Worm (Caenorhabditis elegans): ENCODE results near the gene T06D4.6.

DNA sequence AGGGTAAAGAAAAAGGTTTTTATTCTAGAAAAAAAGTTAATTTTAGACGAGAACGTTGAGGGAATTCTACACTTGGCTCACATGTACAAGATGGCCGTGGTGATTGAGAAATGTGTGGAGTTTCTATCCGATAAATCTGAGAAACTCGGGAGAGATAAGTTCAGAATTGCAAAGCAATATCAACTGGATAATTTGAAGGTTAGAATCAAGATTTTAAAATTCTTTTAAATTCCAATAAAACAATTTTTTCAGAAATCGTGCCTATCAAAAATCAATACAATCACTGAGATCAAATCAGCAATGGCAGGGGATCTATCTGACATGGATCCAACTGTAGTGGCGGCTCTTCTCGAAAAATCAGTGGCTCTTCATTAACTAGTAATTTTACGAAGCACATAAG lies 9.1 kb downstream of the T06D4.6 start, which contains the start of gene Y49F6C.2:
- TF ChIP-seq F13C5.2 (tag; optimal IDR thresholded peaks at IDR 0.05) (no peak), tbx-37 (GFP tag; conservative IDR thresholded peaks at IDR 0.05) (no peak), ceh-36 (tag; optimal IDR thresholded peaks at IDR 0.05) (no peak), hmbx-1 (tag; optimal IDR thresholded peaks at IDR 0.05) (no peak), B0310.2 (tag; optimal IDR thresholded peaks at IDR 0.05) (no peak)
